Fruit fly (Drosophila melanogaster): ENCODE results near the gene eIF3f1.

Gene eIF3f1

dm6 chr3R:4731828-4732657 is 18.1 kb upstream of the eIF3f1 start, which contains the start of gene Nep2 (continued):
- peak; percentile 37 for TF ChIP-seq bcd (GFP tag; optimal IDR thresholded peaks at IDR 0.05)
- peak; percentile 40; the same call in 1 of the 3 replicates for TF ChIP-seq ci (GFP tag; IDR thresholded peaks at IDR 0.05)
- TF ChIP-seq Oli (tag; optimal IDR thresholded peaks at IDR 0.05): peak; percentile 36
- TF ChIP-seq ewg (GFP tag; optimal IDR thresholded peaks at IDR 0.05): peak; percentile 2
- peak; percentile 28 for TF ChIP-seq CG12104 (GFP tag; optimal IDR thresholded peaks at IDR 0.05)
- TF ChIP-seq Hr3 (GFP tag; optimal IDR thresholded peaks at IDR 0.05): peak; percentile 29
- TF ChIP-seq CG7839 (tag; optimal IDR thresholded peaks at IDR 0.05): peak; percentile 39
- no peak for TF ChIP-seq slbo (GFP tag; IDR thresholded peaks at IDR 0.05)
- peak; percentile 29; the same call in 3 of the 4 replicates for TF ChIP-seq Gug (GFP tag; IDR thresholded peaks at IDR 0.05)
- peak; percentile 44 for TF ChIP-seq CG18262 (tag; optimal IDR thresholded peaks at IDR 0.05)
- TF ChIP-seq CG2712 (tag; optimal IDR thresholded peaks at IDR 0.05): peak; percentile 28
- TF ChIP-seq CG11695 (GFP tag; IDR thresholded peaks at IDR 0.05): 0 out of 3 replicates have a peak, but pooled peaks have one; percentile 5
- TF ChIP-seq CG14014 (GFP tag; IDR thresholded peaks at IDR 0.05): 0 out of 2 replicates have a peak, but pooled peaks have one; percentile 8
- peak in 1 of 2 experiments; percentile 56 for TF ChIP-seq eve (GFP tag; optimal IDR thresholded peaks at IDR 0.05)
- TF ChIP-seq danr (GFP tag; IDR thresholded peaks at IDR 0.05): no peak
- peak; percentile 37 for TF ChIP-seq CG4424 (GFP tag; optimal IDR thresholded peaks at IDR 0.05)
- 0 out of 2 replicates have a peak, but pooled peaks have one; percentile 15 for TF ChIP-seq al (GFP tag; IDR thresholded peaks at IDR 0.05)
- peak; percentile 83 for TF ChIP-seq tna (GFP tag; IDR thresholded peaks at IDR 0.05; ENCODE audit: partially characterized antibody)
- TF ChIP-seq CG30403 (GFP tag; optimal IDR thresholded peaks at IDR 0.05): peak; percentile 53
- TF ChIP-seq Bgb (GFP tag; IDR thresholded peaks at IDR 0.05; ENCODE audit: partially characterized antibody): peak; percentile 84
- no peak for TF ChIP-seq Trl (optimal IDR thresholded peaks at IDR 0.05)
- no peak for TF ChIP-seq Trl (GFP tag; optimal IDR thresholded peaks at IDR 0.05)
- TF ChIP-seq CG32767 (GFP tag; IDR thresholded peaks at IDR 0.05): 0 out of 2 replicates have a peak, but pooled peaks have one; percentile 8
- peak; percentile 34; the same call in 1 of the 2 replicates for TF ChIP-seq CG31441 (GFP tag; IDR thresholded peaks at IDR 0.05)
- TF ChIP-seq CG12659 (GFP tag; optimal IDR thresholded peaks at IDR 0.05): peak; percentile 33
- peak; percentile 28 for TF ChIP-seq fd96Cb (tag; optimal IDR thresholded peaks at IDR 0.05)
- peak; percentile 29 for TF ChIP-seq lilli (GFP tag; optimal IDR thresholded peaks at IDR 0.05)
- peak; percentile 15 for TF ChIP-seq CG16863 (GFP tag; optimal IDR thresholded peaks at IDR 0.05)
- peak; percentile 63 for TF ChIP-seq inv (GFP tag; IDR thresholded peaks at IDR 0.05; ENCODE audit: partially characterized antibody)
- 0 out of 2 replicates have a peak, but pooled peaks have one; percentile 30 for TF ChIP-seq seq (GFP tag; IDR thresholded peaks at IDR 0.05)
- TF ChIP-seq dmrt11E (tag; optimal IDR thresholded peaks at IDR 0.05): peak; percentile 1
- TF ChIP-seq Xrp1 (GFP tag; IDR thresholded peaks at IDR 0.05): no peak
- no peak for TF ChIP-seq chif (GFP tag; optimal IDR thresholded peaks at IDR 0.05)
- peak; percentile 9 for TF ChIP-seq CG10267 (tag; optimal IDR thresholded peaks at IDR 0.05)
- TF ChIP-seq hb (GFP tag; IDR thresholded peaks at IDR 0.05; ENCODE audit: partially characterized antibody): peak; percentile 63; the same call in 1 of the 3 replicates
- TF ChIP-seq bigmax (GFP tag; optimal IDR thresholded peaks at IDR 0.05): no peak
- peak; percentile 44 for TF ChIP-seq CG8924 (tag; optimal IDR thresholded peaks at IDR 0.05)
- peak; percentile 5 for TF ChIP-seq bab2 (GFP tag; optimal IDR thresholded peaks at IDR 0.05)
- peak; percentile 7 for TF ChIP-seq D19A (tag; optimal IDR thresholded peaks at IDR 0.05)
- peak; percentile 56 for TF ChIP-seq Scr (GFP tag; IDR thresholded peaks at IDR 0.05; ENCODE audit: partially characterized antibody)
- peak; percentile 16 for TF ChIP-seq grau (tag; optimal IDR thresholded peaks at IDR 0.05)
- peak; percentile 64 for TF ChIP-seq D19B (GFP tag; optimal IDR thresholded peaks at IDR 0.05)
- TF ChIP-seq CG12391 (tag; optimal IDR thresholded peaks at IDR 0.05): peak; percentile 36
- peak; percentile 63 for TF ChIP-seq tio (GFP tag; optimal IDR thresholded peaks at IDR 0.05)
- TF ChIP-seq nmo (GFP tag; optimal IDR thresholded peaks at IDR 0.05): peak; percentile 55
- TF ChIP-seq CG2120 (GFP tag; optimal IDR thresholded peaks at IDR 0.05): peak; percentile 41
- peak; percentile 32; the same call in 1 of the 2 replicates for TF ChIP-seq CG9932 (GFP tag; IDR thresholded peaks at IDR 0.05)
- peak; percentile 36 for TF ChIP-seq CG18619 (GFP tag; optimal IDR thresholded peaks at IDR 0.05)

Data from whole organism, embryonic.